Worm (Caenorhabditis elegans) whole organism, early embryonic: ENCODE measurements around the gene fbxa-181.

Experiments
- B0310.2 ChIP-seq: sonication (generic microtip); optimal IDR thresholded peaks from 2 replicates; lab custom pipeline; 2016; ENCODE audit warnings: mild to moderate bottlenecking, missing genetic modification characterization, missing compliant biosample characterization
- F13C5.2 ChIP-seq: sonication (generic microtip); optimal IDR thresholded peaks from 2 replicates; lab custom pipeline; 2017; ENCODE audit warnings: mild to moderate bottlenecking, missing genetic modification characterization, inconsistent platforms, missing compliant biosample characterization
- aly-1 ChIP-seq: sonication (generic microtip); optimal IDR thresholded peaks from 2 replicates; lab custom pipeline; 2016; ENCODE audit warnings: missing genetic modification characterization, missing compliant biosample characterization
- ama-1 ChIP-seq: fragments of 150-350 bp; optimal IDR thresholded peaks from 2 replicates; lab custom pipeline; 2014
- ceh-13 ChIP-seq: fragments of 200-800 bp; sonication (Bioruptor generic); optimal IDR thresholded peaks from 2 replicates; lab custom pipeline; 2018; ENCODE audit warnings: mild to moderate bottlenecking, missing genetic modification characterization, missing compliant biosample characterization
- ceh-36 ChIP-seq: sonication (generic microtip); optimal IDR thresholded peaks from 2 replicates; lab custom pipeline; 2016; ENCODE audit warnings: missing genetic modification characterization, inconsistent platforms, missing compliant biosample characterization
- ets-7 ChIP-seq: sonication (generic microtip); optimal IDR thresholded peaks from 2 replicates; lab custom pipeline; 2016; ENCODE audit warnings: missing genotype, missing genetic modification characterization, missing compliant biosample characterization
- flt-1 ChIP-seq: fragments of 200-800 bp; sonication (Bioruptor generic); IDR thresholded peaks from 2 replicates; pipeline ENCODE4 v1.3.6; 2022; ENCODE audit warnings: missing genetic modification characterization, missing compliant biosample characterization
- hmbx-1 ChIP-seq: sonication (generic microtip); optimal IDR thresholded peaks from 2 replicates; lab custom pipeline; 2016; ENCODE audit warnings: mild to moderate bottlenecking, missing genetic modification characterization, missing compliant biosample characterization
- hmg-4 ChIP-seq: fragments of 200-800 bp; sonication (Bioruptor generic); optimal IDR thresholded peaks from 2 replicates; lab custom pipeline; 2018; ENCODE audit warnings: mild to moderate bottlenecking, missing genetic modification characterization, missing compliant biosample characterization
- hnd-1 ChIP-seq: sonication (generic microtip); optimal IDR thresholded peaks from 2 replicates; lab custom pipeline; 2016; ENCODE audit warnings: missing genetic modification characterization, missing compliant biosample characterization
- pes-1 ChIP-seq: fragments of 200-800 bp; sonication (Bioruptor generic); IDR thresholded peaks from 2 replicates; pipeline ENCODE4 v1.3.6; 2022; ENCODE audit warnings: missing genetic modification reagents, missing genetic modification characterization, missing compliant biosample characterization
- scrt-1 ChIP-seq: fragments of 200-800 bp; sonication (Bioruptor generic); IDR thresholded peaks from 2 replicates; pipeline ENCODE4 v1.3.6; 2022; ENCODE audit warnings: missing genetic modification characterization, missing compliant biosample characterization
- sea-1 ChIP-seq: fragments of 200-800 bp; sonication (Bioruptor generic); conservative IDR thresholded peaks from 2 replicates; pipeline ENCODE4 v1.3.6; 2022; ENCODE audit warnings: missing genetic modification characterization, missing compliant biosample characterization
- tbx-11 ChIP-seq: fragments of 200-800 bp; sonication (Bioruptor generic); IDR thresholded peaks from 2 replicates; pipeline ENCODE4 v1.3.6; 2022; ENCODE audit warnings: missing genetic modification characterization, missing compliant biosample characterization
- tbx-37 ChIP-seq: fragments of 200-800 bp; sonication (Bioruptor generic); conservative IDR thresholded peaks from 2 replicates; pipeline ENCODE4 v1.3.6; 2022; ENCODE audit warnings: missing genetic modification reagents, missing genetic modification characterization, missing compliant biosample characterization
- tra-4 ChIP-seq: sonication (generic microtip); optimal IDR thresholded peaks from 2 replicates; lab custom pipeline; 2017; ENCODE audit warnings: missing genetic modification characterization, missing compliant biosample characterization

Gene fbxa-181

DNA sequence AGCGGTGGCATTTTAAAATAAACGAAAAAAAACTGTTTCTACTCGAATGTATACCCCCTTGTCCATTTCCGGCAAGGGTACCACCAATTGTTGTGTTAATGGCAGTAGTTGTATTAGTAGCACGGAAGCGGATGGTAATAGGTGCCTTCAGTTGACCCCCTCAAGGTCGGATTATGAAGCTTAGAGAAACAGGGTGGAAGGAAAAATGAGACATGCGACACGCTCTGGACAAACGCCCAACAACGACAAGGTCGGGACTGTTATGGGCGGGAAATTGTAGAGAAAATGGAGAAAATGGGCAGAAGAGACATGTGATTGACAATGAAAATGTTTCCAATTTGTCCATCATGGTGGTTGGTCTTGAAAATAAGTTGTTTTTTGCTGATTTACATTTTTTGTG, 21.7 kb upstream of the fbxa-181 start, which contains the start of gene T01D3.3:
Gene T01D3.3, plus strand, starts transcription at position 312 of the 400 bp plus-strand sequence.
- TF ChIP-seq pes-1 (GFP tag; lab: Robert Waterston, UW), result no peak
- no peak for TF ChIP-seq hmg-4 (GFP tag; lab: Kevin White, UChicago)
- no peak for TF ChIP-seq tbx-11 (GFP tag; lab: Robert Waterston, UW)
- no peak for TF ChIP-seq hnd-1 (tag; lab: Kevin White, UChicago)
- no peak for TF ChIP-seq ceh-13
- TF ChIP-seq hmbx-1 (tag; lab: Kevin White, UChicago), result no peak
- TF ChIP-seq ama-1, result no peak
- TF ChIP-seq ceh-36, result peak; percentile 10
- TF ChIP-seq sea-1 (GFP tag; lab: Robert Waterston, UW), result no peak

DNA sequence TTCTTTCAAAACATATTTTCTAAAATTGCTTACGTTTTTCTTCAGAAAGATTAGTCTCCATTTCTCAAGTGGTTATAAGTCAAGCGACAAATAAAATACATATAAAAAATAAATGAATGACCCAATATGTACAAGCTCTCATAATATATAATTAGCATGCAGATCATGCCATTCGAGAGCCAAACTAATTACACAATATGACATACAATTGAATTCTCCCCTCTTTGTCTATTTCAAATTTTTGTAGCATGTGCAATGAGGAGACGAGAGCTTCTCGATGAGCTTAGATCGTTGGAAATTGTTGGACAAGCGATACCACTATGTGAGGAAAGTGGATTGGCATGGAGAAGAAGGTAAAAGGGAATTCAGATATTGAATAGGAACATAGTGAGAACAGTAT, 18.4 kb upstream of the fbxa-181 start, which contains the start of gene hlh-34:
Gene hlh-34, minus strand, starts transcription at position 101 of the 400 bp plus-strand sequence.
- TF ChIP-seq tbx-11 (GFP tag; lab: Robert Waterston, UW) (no peak), F13C5.2 (no peak), scrt-1 (no peak), aly-1 (no peak), hmbx-1 (tag; lab: Kevin White, UChicago) (no peak), pes-1 (GFP tag; lab: Robert Waterston, UW) (no peak), ceh-36 (no peak), hnd-1 (tag; lab: Kevin White, UChicago) (no peak), B0310.2 (tag; lab: Kevin White, UChicago) (no peak), flt-1 (no peak), ceh-13 (no peak)

DNA sequence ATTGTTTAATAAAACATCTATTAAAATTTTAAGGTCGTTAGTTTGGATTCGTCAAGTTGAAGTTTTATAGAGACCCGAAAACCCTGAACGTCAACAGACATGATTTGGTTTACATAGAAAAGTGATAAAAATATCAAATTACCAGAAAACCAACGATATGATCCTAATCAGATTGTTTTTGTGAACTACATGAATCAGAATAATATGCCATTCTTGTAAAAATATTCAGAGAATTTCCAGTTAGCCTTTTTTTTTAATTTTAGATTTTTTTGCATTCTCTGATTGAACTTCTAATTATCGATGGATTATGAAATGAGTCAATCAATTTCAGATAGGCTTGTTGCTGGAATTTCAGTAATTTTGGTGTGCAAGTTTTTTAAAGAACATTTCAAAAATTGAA, 14.6 kb upstream of the fbxa-181 start, which contains the start of gene srx-96:
Gene srx-96, plus strand, starts transcription at position 301 of the 400 bp plus-strand sequence.
- TF ChIP-seq scrt-1 (no peak), tra-4 (tag; lab: Kevin White, UChicago) (no peak), hmg-4 (GFP tag; lab: Kevin White, UChicago) (no peak), ceh-36 (no peak), ceh-13 (no peak), aly-1 (no peak), flt-1 (no peak), F13C5.2 (no peak), tbx-37 (GFP tag; lab: Robert Waterston, UW) (no peak), hnd-1 (tag; lab: Kevin White, UChicago) (no peak)

DNA sequence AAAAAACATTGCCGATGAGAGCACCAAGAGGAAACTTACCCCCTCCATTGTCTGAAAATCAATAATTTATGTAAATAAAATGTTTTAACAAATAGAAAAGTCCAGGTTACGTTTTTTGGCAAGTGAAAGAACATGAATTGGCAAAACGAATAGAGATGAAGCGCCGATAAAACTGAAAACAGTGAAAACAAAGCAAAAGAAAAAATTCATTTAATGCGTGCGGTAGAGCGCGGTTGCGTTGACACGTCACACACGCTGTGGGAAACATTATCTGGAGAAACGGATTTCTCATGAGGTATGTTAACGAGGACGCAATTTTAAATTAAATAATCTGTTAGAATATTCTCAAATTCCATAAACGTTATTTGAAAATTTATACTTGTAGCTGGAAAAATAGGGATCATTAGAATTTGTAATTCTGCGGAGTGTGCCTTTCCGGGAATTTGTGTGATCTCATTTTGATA, 10.4 kb upstream of the fbxa-181 start, which contains the start of gene zipt-9:
Gene zipt-9, minus strand, starts transcription at position 51 of the 464 bp plus-strand sequence.
- TF ChIP-seq hmbx-1 (tag; lab: Kevin White, UChicago) (no peak), tbx-11 (GFP tag; lab: Robert Waterston, UW) (0 out of 2 replicates have a peak, but pooled peaks have one; percentile 45), B0310.2 (tag; lab: Kevin White, UChicago) (peak; percentile 34), hnd-1 (tag; lab: Kevin White, UChicago) (no peak), tbx-37 (GFP tag; lab: Robert Waterston, UW) (peak; percentile 70), hmg-4 (GFP tag; lab: Kevin White, UChicago) (peak; percentile 11), pes-1 (GFP tag; lab: Robert Waterston, UW) (no peak), F13C5.2 (peak; percentile 72), flt-1 (no peak), aly-1 (no peak), ets-7 (peak; percentile 57), tra-4 (tag; lab: Kevin White, UChicago) (peak; percentile 28), sea-1 (GFP tag; lab: Robert Waterston, UW) (no peak), scrt-1 (no peak), ceh-36 (no peak), ceh-13 (no peak)

DNA sequence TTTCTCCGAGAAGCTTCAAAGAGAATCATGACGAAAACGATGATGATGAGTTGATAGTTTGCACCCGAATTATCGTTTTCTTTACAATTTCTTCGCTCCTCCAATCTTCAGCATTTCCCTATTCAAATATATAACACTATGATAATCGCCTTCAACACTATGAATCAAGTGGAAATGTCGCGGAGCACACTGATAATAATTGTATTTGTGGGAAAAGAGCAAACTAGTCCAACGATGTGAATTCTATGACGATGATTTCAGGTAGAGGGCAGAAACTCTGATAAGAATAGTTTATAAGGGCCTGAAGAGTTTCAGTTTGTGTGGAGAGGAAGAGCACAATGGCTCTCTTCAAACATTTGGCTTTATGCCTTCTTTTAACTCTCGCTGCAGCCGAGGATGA, 9.1 kb upstream of the fbxa-181 start, which contains the start of gene T01D3.6:
Gene T01D3.6, plus strand, starts transcription at position 294 of the 400 bp plus-strand sequence.
- TF ChIP-seq ama-1 (no peak), B0310.2 (tag; lab: Kevin White, UChicago) (no peak), tra-4 (tag; lab: Kevin White, UChicago) (no peak), scrt-1 (no peak), F13C5.2 (no peak), aly-1 (no peak), tbx-37 (GFP tag; lab: Robert Waterston, UW) (no peak), ets-7 (no peak), hnd-1 (tag; lab: Kevin White, UChicago) (no peak), flt-1 (no peak), sea-1 (GFP tag; lab: Robert Waterston, UW) (no peak), ceh-13 (no peak)

DNA sequence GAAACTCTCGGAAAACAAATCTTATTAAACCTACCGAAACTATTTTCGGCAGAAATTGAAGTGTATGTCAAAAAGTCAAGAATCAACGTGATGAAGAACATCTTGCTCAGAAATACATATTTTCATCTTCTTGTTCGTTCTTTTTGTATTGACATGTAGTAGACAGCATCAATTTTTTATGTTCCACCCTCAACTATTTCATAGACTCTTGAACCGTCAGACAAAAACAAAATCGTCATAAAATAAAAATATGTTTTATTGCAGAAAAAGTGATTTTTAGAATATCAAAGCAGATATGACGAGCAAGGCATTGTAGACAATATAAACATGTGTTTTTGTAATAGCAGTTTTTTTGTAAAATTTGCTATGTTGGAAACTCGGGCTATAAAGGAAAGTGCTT, 893 bp upstream of the fbxa-181 start, which contains the start of gene F35E12.2:
Gene F35E12.2, minus strand, starts transcription at position 101 of the 400 bp plus-strand sequence.
- TF ChIP-seq hnd-1 (tag; lab: Kevin White, UChicago) (no peak), aly-1 (no peak), ceh-36 (no peak), hmg-4 (GFP tag; lab: Kevin White, UChicago) (no peak), hmbx-1 (tag; lab: Kevin White, UChicago) (no peak), flt-1 (no peak), ceh-13 (no peak), F13C5.2 (no peak), sea-1 (GFP tag; lab: Robert Waterston, UW) (no peak), scrt-1 (no peak)

DNA sequence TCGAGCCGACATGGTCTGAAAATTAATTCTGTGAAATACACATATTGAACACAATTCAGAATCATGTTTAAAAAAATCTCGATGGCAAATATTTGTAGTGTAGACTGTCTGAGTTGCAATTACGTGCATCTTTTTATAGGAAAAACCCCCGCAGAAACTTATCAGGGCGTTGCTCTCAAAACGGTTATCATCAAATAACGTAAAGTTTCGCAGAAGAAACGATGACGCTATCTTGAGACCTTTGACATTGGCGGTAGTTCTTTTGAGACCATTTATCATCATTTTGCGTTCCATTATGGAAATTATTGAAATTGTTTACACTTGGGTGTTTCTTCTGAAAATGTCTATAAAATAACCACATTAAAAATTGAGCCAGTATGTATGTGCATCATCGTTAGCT, 5.1 kb downstream of the fbxa-181 start, which contains the start of gene dct-17:
Gene dct-17, minus strand, starts transcription at position 23 of the 400 bp plus-strand sequence.
- TF ChIP-seq pes-1 (GFP tag; lab: Robert Waterston, UW) (no peak), ets-7 (no peak), ceh-13 (no peak), tbx-37 (GFP tag; lab: Robert Waterston, UW) (no peak)

DNA sequence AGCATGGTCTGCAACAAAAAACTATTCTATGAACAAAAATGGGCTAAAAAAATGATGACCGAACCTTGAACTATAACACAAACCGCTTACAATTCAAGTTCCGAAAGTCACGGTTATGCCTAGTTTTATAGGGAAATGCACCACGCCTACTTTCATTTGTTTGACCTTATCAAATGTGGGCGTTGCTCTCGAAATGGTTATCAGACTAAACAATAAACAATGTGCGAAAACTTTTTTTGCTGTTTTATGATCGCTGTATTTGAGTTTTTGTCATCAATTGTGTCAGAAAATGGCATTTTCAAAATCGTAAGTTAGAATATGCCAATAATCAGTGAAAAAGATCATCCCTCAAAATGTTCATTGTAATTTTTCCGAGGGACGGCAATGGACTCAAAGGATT, 10.5 kb downstream of the fbxa-181 start, which contains the start of gene F35E12.6:
Gene F35E12.6, minus strand, starts transcription at position 101 of the 400 bp plus-strand sequence.
- TF ChIP-seq ama-1 (no peak), ceh-36 (no peak), scrt-1 (no peak), ceh-13 (no peak), hmg-4 (GFP tag; lab: Kevin White, UChicago) (no peak)
